Worm (Caenorhabditis elegans) whole organism, midembryonic: ENCODE measurements around the gene fbxa-37.

Experiments used
- T22C8.4 ChIP-seq: fragments of 200-800 bp; sonication (Bioruptor generic); IDR thresholded peaks from 2 replicates; pipeline ENCODE4 v1.3.6; 2022; ENCODE audit warnings: missing genetic modification characterization, missing compliant biosample characterization
- cog-1 ChIP-seq: sonication (generic microtip); optimal IDR thresholded peaks from 2 replicates; lab custom pipeline; 2016; ENCODE audit warnings: missing genetic modification characterization, missing compliant biosample characterization
- flt-1 ChIP-seq: fragments of 200-800 bp; sonication (Bioruptor generic); IDR thresholded peaks from 2 replicates; pipeline ENCODE4 v1.3.6; 2022; ENCODE audit warnings: missing genetic modification characterization, missing compliant biosample characterization
- klf-2 ChIP-seq: fragments of 200-800 bp; sonication (Bioruptor generic); conservative IDR thresholded peaks from 2 replicates; pipeline ENCODE4 v1.3.6; 2022; ENCODE audit warnings: missing genetic modification reagents, missing genetic modification characterization, missing compliant biosample characterization
- med-1 ChIP-seq: sonication (generic microtip); optimal IDR thresholded peaks from 2 replicates; lab custom pipeline; 2017; ENCODE audit warnings: missing genetic modification characterization, mild to moderate bottlenecking, missing compliant biosample characterization, antibody characterized with exemption, missing genetic modification reagents; ENCODE audit not compliant: insufficient read depth
- ref-1 ChIP-seq: fragments of 200-800 bp; sonication (Bioruptor generic); conservative IDR thresholded peaks from 2 replicates; pipeline ENCODE4 v1.3.6; 2022; ENCODE audit warnings: missing genetic modification reagents, missing genetic modification characterization, missing compliant biosample characterization
- tab-1 ChIP-seq: fragments of 200-800 bp; sonication (Bioruptor generic); IDR thresholded peaks from 2 replicates; pipeline ENCODE4 v1.3.6; 2022; ENCODE audit warnings: missing genetic modification characterization, missing compliant biosample characterization
- ztf-23 ChIP-seq: fragments of 200-800 bp; sonication (Bioruptor generic); IDR thresholded peaks from 2 replicates; pipeline ENCODE4 v1.3.6; 2022; ENCODE audit warnings: missing genetic modification reagents, missing genetic modification characterization, missing compliant biosample characterization
- ztf-29 ChIP-seq: fragments of 200-800 bp; sonication (Bioruptor generic); IDR thresholded peaks from 2 replicates; pipeline ENCODE4 v1.3.6; 2022; ENCODE audit warnings: missing genetic modification reagents, missing genetic modification characterization, missing compliant biosample characterization

fbxa-37 gene

ce11 chrIII:1323555-1323954, 38.8 kb downstream of the fbxa-37 start:
- no peak for TF ChIP-seq tab-1
- no peak for TF ChIP-seq ztf-23
- TF ChIP-seq T22C8.4 (GFP tag; lab: Robert Waterston, UW): no peak
- no peak for TF ChIP-seq ztf-29 (GFP tag; lab: Robert Waterston, UW)
- TF ChIP-seq flt-1: no peak
- no peak for TF ChIP-seq klf-2
- no peak for TF ChIP-seq ref-1 (GFP tag; lab: Robert Waterston, UW)
- no peak for TF ChIP-seq cog-1 (tag; lab: Kevin White, UChicago)
- TF ChIP-seq med-1 (GFP tag; lab: Kevin White, UChicago): no peak

- no peak for TF ChIP-seq ztf-29 (GFP tag; lab: Robert Waterston, UW)
- no peak for TF ChIP-seq flt-1
- no peak for TF ChIP-seq ref-1 (GFP tag; lab: Robert Waterston, UW)
- no peak for TF ChIP-seq klf-2
- TF ChIP-seq cog-1 (tag; lab: Kevin White, UChicago): no peak
- no peak for TF ChIP-seq ztf-23
- no peak for TF ChIP-seq med-1 (GFP tag; lab: Kevin White, UChicago)
- no peak for TF ChIP-seq tab-1
- no peak for TF ChIP-seq T22C8.4 (GFP tag; lab: Robert Waterston, UW)
These were observed 39.7 kb downstream of the fbxa-37 start, which contains the start of gene fbxa-14 for ce11 chrIII:1324513-1324912. Gene fbxa-14, minus strand, starts transcription at chrIII:1324613.

- no peak for TF ChIP-seq med-1 (GFP tag; lab: Kevin White, UChicago)
These were observed 41.7 kb downstream of the fbxa-37 start, which contains the start of gene Y82E9BL.18 for ce11 chrIII:1326490-1326889. Gene Y82E9BL.18, plus strand, starts transcription at chrIII:1326790.

ce11 chrIII:1331894-1332293, 47.1 kb downstream of the fbxa-37 start, which contains the start of gene Y82E9BL.19:
Gene Y82E9BL.19, plus strand, starts transcription at chrIII:1332016.
- TF ChIP-seq ztf-29 (GFP tag; lab: Robert Waterston, UW) (no peak), cog-1 (tag; lab: Kevin White, UChicago) (no peak), med-1 (GFP tag; lab: Kevin White, UChicago) (no peak), T22C8.4 (GFP tag; lab: Robert Waterston, UW) (no peak), ref-1 (GFP tag; lab: Robert Waterston, UW) (no peak), flt-1 (no peak)
